Worm (Caenorhabditis elegans) whole organism, young adult: ENCODE results near the gene nhr-267.

ENCODE experiments used
- B0019.2 ChIP-seq: fragments of 200-800 bp; sonication (Bioruptor generic); conservative IDR thresholded peaks from 2 replicates; pipeline ENCODE4 v1.3.6; 2022; ENCODE audit warnings: missing genetic modification reagents, missing genetic modification characterization, missing compliant biosample characterization
- C06A6.2 ChIP-seq: fragments of 200-800 bp; sonication (Bioruptor generic); conservative IDR thresholded peaks from 2 replicates; pipeline ENCODE4 v1.3.6; 2022; ENCODE audit warnings: missing genetic modification characterization, missing compliant biosample characterization
- C17E4.6 ChIP-seq: fragments of 200-800 bp; sonication (Bioruptor generic); IDR thresholded peaks from 2 replicates; pipeline ENCODE4 v1.3.6; 2022; ENCODE audit warnings: missing genetic modification reagents, missing genetic modification characterization, missing compliant biosample characterization
- D2030.7 ChIP-seq: fragments of 200-800 bp; sonication (Bioruptor generic); IDR thresholded peaks from 2 replicates; pipeline ENCODE4 v1.3.6; 2022; ENCODE audit warnings: missing genetic modification reagents, missing genetic modification characterization, missing compliant biosample characterization
- F33H1.4 ChIP-seq: fragments of 200-800 bp; sonication (Bioruptor generic); IDR thresholded peaks from 2 replicates; pipeline ENCODE4 v1.3.6; 2022; ENCODE audit warnings: missing genetic modification reagents, missing genetic modification characterization, missing compliant biosample characterization
- F37B4.10 ChIP-seq: fragments of 200-800 bp; sonication (Bioruptor generic); IDR thresholded peaks from 2 replicates; pipeline ENCODE4 v1.3.6; 2022; ENCODE audit warnings: missing genetic modification characterization, missing compliant biosample characterization
- F39B2.1 ChIP-seq: fragments of 200-800 bp; sonication (Bioruptor generic); IDR thresholded peaks from 2 replicates; pipeline ENCODE4 v1.3.6; 2022; ENCODE audit warnings: missing genetic modification reagents, missing genetic modification characterization, missing compliant biosample characterization
- F55B11.4 ChIP-seq: sonication (generic microtip); optimal IDR thresholded peaks from 2 replicates; lab custom pipeline; 2016; ENCODE audit warnings: missing compliant biosample characterization, missing genetic modification characterization, borderline replicate concordance; ENCODE audit not compliant: insufficient read depth
- F57A8.1 ChIP-seq: fragments of 200-800 bp; sonication (Bioruptor generic); optimal IDR thresholded peaks from 2 replicates; lab custom pipeline; 2018; ENCODE audit warnings: mild to moderate bottlenecking, missing genetic modification characterization, moderate library complexity, missing compliant biosample characterization
- F57C9.4 ChIP-seq: sonication (generic microtip); optimal IDR thresholded peaks from 2 replicates; lab custom pipeline; 2017; ENCODE audit warnings: mild to moderate bottlenecking, missing genetic modification characterization, missing compliant biosample characterization
- K12H6.12 ChIP-seq: fragments of 200-800 bp; sonication (Bioruptor generic); optimal IDR thresholded peaks from 2 replicates; lab custom pipeline; 2018; ENCODE audit warnings: mild to moderate bottlenecking, missing genetic modification characterization, missing compliant biosample characterization
- T26A5.8 ChIP-seq: sonication (generic microtip); optimal IDR thresholded peaks from 2 replicates; lab custom pipeline; 2016; ENCODE audit warnings: missing genetic modification characterization, missing compliant biosample characterization
- Y53F4B.3 ChIP-seq: fragments of 200-800 bp; sonication (Bioruptor generic); IDR thresholded peaks from 2 replicates; pipeline ENCODE4 v1.3.6; 2022; ENCODE audit warnings: missing genetic modification reagents, missing genetic modification characterization, missing compliant biosample characterization
- Y53G8AR.9 ChIP-seq: fragments of 200-800 bp; sonication (Bioruptor generic); conservative IDR thresholded peaks from 2 replicates; pipeline ENCODE4 v1.3.6; 2022; ENCODE audit warnings: missing genetic modification reagents, missing genetic modification characterization, missing compliant biosample characterization
- Y79H2A.3 ChIP-seq: fragments of 200-800 bp; sonication (Bioruptor generic); conservative IDR thresholded peaks from 2 replicates; pipeline ENCODE4 v1.3.6; 2022; ENCODE audit warnings: missing genetic modification reagents, missing genetic modification characterization, missing compliant biosample characterization
- akir-1 ChIP-seq: fragments of 200-800 bp; sonication (Bioruptor generic); optimal IDR thresholded peaks from 2 replicates; lab custom pipeline; 2018; ENCODE audit warnings: mild to moderate bottlenecking, missing genetic modification characterization, moderate library complexity, missing compliant biosample characterization
- ama-1 ChIP-seq, 3 experiments: fragments of 150-350 bp in 1 of 3; sonication (generic microtip) in 2 of 3; optimal IDR thresholded peaks; 2 replicates each; lab custom pipeline; 2014 to 2018; ENCODE audit warnings: missing biosample characterization in 2 of 3, missing genetic modification characterization in 2 of 3, missing genetic modification reagents in 2 of 3
- aptf-3 ChIP-seq: fragments of 200-800 bp; sonication (Bioruptor generic); IDR thresholded peaks from 2 replicates; pipeline ENCODE4 v1.3.6; 2022; ENCODE audit warnings: missing genetic modification characterization, missing compliant biosample characterization
- atf-7 ChIP-seq: sonication (generic microtip); optimal IDR thresholded peaks from 2 replicates; lab custom pipeline; 2017; ENCODE audit warnings: mild to moderate bottlenecking, missing genetic modification characterization, missing compliant biosample characterization
- attf-3 ChIP-seq: fragments of 200-800 bp; sonication (Bioruptor generic); conservative IDR thresholded peaks from 2 replicates; pipeline ENCODE4 v1.3.6; 2022; ENCODE audit warnings: missing genetic modification reagents, missing genetic modification characterization, missing compliant biosample characterization
- bed-1 ChIP-seq: fragments of 200-800 bp; sonication (Bioruptor generic); IDR thresholded peaks from 2 replicates; pipeline ENCODE4 v1.3.6; 2022; ENCODE audit warnings: missing genetic modification reagents, missing genetic modification characterization, missing compliant biosample characterization
- cebp-1 ChIP-seq, 2 experiments: fragments of 200-800 bp in 1 of 2; sonication (Bioruptor generic) in 1 of 2; sonication (generic microtip) in 1 of 2; IDR thresholded peaks in 1 of 2; optimal IDR thresholded peaks in 1 of 2; 2 replicates each; pipeline versions ENCODE4 v1.3.6 to Lab custom; 2017 to 2022; ENCODE audit warnings: missing compliant biosample characterization in 2 of 2, missing genetic modification characterization in 2 of 2, mild to moderate bottlenecking in 1 of 2, missing genetic modification reagents in 1 of 2, moderate library complexity in 1 of 2
- dox-1 ChIP-seq: fragments of 200-800 bp; sonication (Bioruptor generic); IDR thresholded peaks from 2 replicates; pipeline ENCODE4 v1.3.6; 2022; ENCODE audit warnings: missing genetic modification reagents, missing genetic modification characterization, missing compliant biosample characterization
- dpff-1 ChIP-seq: sonication (generic microtip); optimal IDR thresholded peaks from 2 replicates; lab custom pipeline; 2017; ENCODE audit warnings: mild to moderate bottlenecking, missing genetic modification characterization, missing compliant biosample characterization
- efl-1 ChIP-seq: fragments of 150-350 bp; optimal IDR thresholded peaks from 2 replicates; lab custom pipeline; 2014; ENCODE audit warnings: missing biosample characterization, missing genetic modification reagents, missing genetic modification characterization
- hlh-12 ChIP-seq: sonication (generic microtip); optimal IDR thresholded peaks from 2 replicates; lab custom pipeline; 2016; ENCODE audit warnings: missing genetic modification characterization, missing compliant biosample characterization
- hrde-1 ChIP-seq: sonication (generic microtip); optimal IDR thresholded peaks from 2 replicates; lab custom pipeline; 2016; ENCODE audit warnings: missing genetic modification characterization, mild to moderate bottlenecking, missing compliant biosample characterization, moderate library complexity, missing genotype, missing genetic modification reagents, borderline replicate concordance
- let-526 ChIP-seq: fragments of 200-800 bp; sonication (Bioruptor generic); IDR thresholded peaks from 2 replicates; pipeline ENCODE4 v1.3.6; 2022; ENCODE audit warnings: missing genetic modification reagents, missing genetic modification characterization, missing compliant biosample characterization
- lin-54 ChIP-seq: fragments of 200-800 bp; sonication (Bioruptor generic); optimal IDR thresholded peaks from 2 replicates; lab custom pipeline; 2018; ENCODE audit warnings: mild to moderate bottlenecking, missing genetic modification characterization, missing compliant biosample characterization
- lir-1 ChIP-seq: fragments of 200-800 bp; sonication (Bioruptor generic); conservative IDR thresholded peaks from 2 replicates; pipeline ENCODE4 v1.3.6; 2022; ENCODE audit warnings: missing genetic modification reagents, missing genetic modification characterization, missing compliant biosample characterization
- madf-10 ChIP-seq: sonication (generic microtip); optimal IDR thresholded peaks from 2 replicates; lab custom pipeline; 2016; ENCODE audit warnings: mild to moderate bottlenecking, missing genetic modification characterization, missing compliant biosample characterization
- madf-3 ChIP-seq: fragments of 200-800 bp; sonication (Bioruptor generic); IDR thresholded peaks from 2 replicates; pipeline ENCODE4 v1.3.6; 2022; ENCODE audit warnings: missing genetic modification reagents, missing genetic modification characterization, missing compliant biosample characterization
- madf-6 ChIP-seq: fragments of 200-800 bp; sonication (Bioruptor generic); IDR thresholded peaks from 2 replicates; pipeline ENCODE4 v1.3.6; 2022; ENCODE audit warnings: missing genetic modification reagents, missing genetic modification characterization, missing compliant biosample characterization
- mcd-1 ChIP-seq: fragments of 200-800 bp; sonication (Bioruptor generic); IDR thresholded peaks from 2 replicates; pipeline ENCODE4 v1.3.6; 2022; ENCODE audit warnings: missing genetic modification reagents, missing genetic modification characterization, missing compliant biosample characterization
- nhr-120 ChIP-seq: fragments of 200-800 bp; sonication (Bioruptor generic); IDR thresholded peaks from 2 replicates; pipeline ENCODE4 v1.3.6; 2022; ENCODE audit warnings: missing genetic modification characterization, missing compliant biosample characterization
- nhr-179 ChIP-seq: sonication (generic microtip); optimal IDR thresholded peaks from 2 replicates; lab custom pipeline; 2016; ENCODE audit warnings: mild to moderate bottlenecking, missing genetic modification characterization, missing compliant biosample characterization
- nhr-80 ChIP-seq: sonication (generic microtip); optimal IDR thresholded peaks from 2 replicates; lab custom pipeline; 2016; ENCODE audit warnings: missing genetic modification characterization, missing compliant biosample characterization
- pbrm-1 ChIP-seq: fragments of 200-800 bp; sonication (Bioruptor generic); IDR thresholded peaks from 2 replicates; pipeline ENCODE4 v1.3.6; 2022; ENCODE audit warnings: missing genetic modification reagents, missing genetic modification characterization, missing compliant biosample characterization
- rcor-1 ChIP-seq: fragments of 200-800 bp; sonication (Bioruptor generic); IDR thresholded peaks from 2 replicates; pipeline ENCODE4 v1.3.6; 2022; ENCODE audit warnings: missing genetic modification reagents, missing genetic modification characterization, missing compliant biosample characterization
- rec-8 ChIP-seq, 2 experiments: sonication (generic microtip); optimal IDR thresholded peaks; 2 replicates each; lab custom pipeline; 2016; ENCODE audit warnings: mild to moderate bottlenecking in 2 of 2, missing genetic modification characterization in 2 of 2, missing genetic modification reagents in 2 of 2, missing genotype in 2 of 2, missing biosample characterization in 1 of 2, missing compliant biosample characterization in 1 of 2, moderate library complexity in 1 of 2
- snpc-1.1 ChIP-seq: sonication (generic microtip); optimal IDR thresholded peaks from 2 replicates; lab custom pipeline; 2017; ENCODE audit warnings: missing genetic modification characterization, mild to moderate bottlenecking, missing compliant biosample characterization, antibody characterized with exemption, moderate library complexity, missing genotype, missing genetic modification reagents; ENCODE audit not compliant: insufficient read depth
- snpc-4 ChIP-seq, 5 experiments: fragments of 150-350 bp in 1 of 5; sonication (generic microtip) in 4 of 5; optimal IDR thresholded peaks; 2 replicates each; lab custom pipeline; 2014 to 2018; ENCODE audit warnings: missing genetic modification characterization in 5 of 5, missing biosample characterization in 3 of 5, antibody characterized with exemption in 2 of 5, mild to moderate bottlenecking in 2 of 5, missing compliant biosample characterization in 2 of 5, missing genotype in 2 of 5, moderate library complexity in 2 of 5, missing genetic modification reagents in 1 of 5
- tbp1 ChIP-seq: fragments of 200-800 bp; sonication (Bioruptor generic); optimal IDR thresholded peaks from 2 replicates; lab custom pipeline; 2018; ENCODE audit warnings: mild to moderate bottlenecking, missing genetic modification characterization, missing compliant biosample characterization
- tbx-9 ChIP-seq: sonication (generic microtip); optimal IDR thresholded peaks from 2 replicates; lab custom pipeline; 2016; ENCODE audit warnings: borderline replicate concordance, missing genetic modification characterization, inconsistent platforms, missing compliant biosample characterization
- ztf-25 ChIP-seq: fragments of 200-800 bp; sonication (Bioruptor generic); IDR thresholded peaks from 2 replicates; pipeline ENCODE4 v1.3.6; 2022; ENCODE audit warnings: missing genetic modification reagents, missing genetic modification characterization, missing compliant biosample characterization

Gene nhr-267

ce11 chrIV:9321039-9321851 is 35.0 kb upstream of the nhr-267 start, which contains the start of the genes F49C12.12 and vha-17 (continued):
- TF ChIP-seq madf-10 (tag; lab: Kevin White, UChicago), result peak; percentile 8
- no peak for TF ChIP-seq ztf-25
- TF ChIP-seq tbp1 (GFP tag; lab: Kevin White, UChicago), result no peak
- no peak for TF ChIP-seq snpc-1.1 (tag; lab: Kevin White, UChicago)
- TF ChIP-seq nhr-80, result peak; percentile 82
- TF ChIP-seq pbrm-1, result no peak
- TF ChIP-seq T26A5.8 (tag; lab: Kevin White, UChicago), result no peak
- TF ChIP-seq Y79H2A.3, result no peak
- TF ChIP-seq rec-8 (tag; optimal IDR thresholded peaks at IDR 0.05; lab: Kevin White, UChicago), result no peak
- peak; percentile 25 for TF ChIP-seq lin-54 (GFP tag; lab: Kevin White, UChicago)
- no peak for TF ChIP-seq efl-1 (GFP tag; lab: Kevin White, UChicago)
- TF ChIP-seq K12H6.12 (tag; lab: Kevin White, UChicago), result no peak
- 0 out of 2 replicates have a peak, but pooled peaks have one; percentile 32 for TF ChIP-seq mcd-1
- peak; percentile 49; the same call in 1 of the 2 replicates for TF ChIP-seq dox-1
- TF ChIP-seq B0019.2 (GFP tag; lab: Robert Waterston, UW), result no peak
- TF ChIP-seq tbx-9 (tag; lab: Kevin White, UChicago), result no peak
- no peak for TF ChIP-seq attf-3
- TF ChIP-seq F57A8.1, result no peak
- no peak for TF ChIP-seq Y53G8AR.9 (GFP tag; lab: Robert Waterston, UW)
- no peak for TF ChIP-seq dpff-1
- TF ChIP-seq C06A6.2, result no peak
- no peak for TF ChIP-seq nhr-179 (tag; lab: Kevin White, UChicago)
- TF ChIP-seq lir-1, result no peak

DNA sequence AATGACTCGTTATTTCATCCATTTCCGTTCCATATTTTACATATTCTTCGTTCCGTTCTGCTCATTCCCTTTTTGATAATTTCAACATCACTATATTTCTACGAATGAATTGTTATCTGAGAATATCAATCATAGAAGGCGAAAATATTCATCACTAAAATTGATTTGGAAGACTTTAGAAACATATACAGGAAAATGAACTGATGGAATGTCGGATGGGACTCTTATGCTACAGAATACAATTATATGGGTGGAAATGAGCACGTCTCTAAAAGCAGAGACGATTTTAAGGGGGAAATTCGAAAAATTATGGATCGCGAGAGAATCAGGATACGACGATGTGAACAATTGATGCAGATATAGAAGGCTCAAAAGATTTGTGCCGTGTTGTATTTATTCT is 33.8 kb upstream of the nhr-267 start:
- TF ChIP-seq bed-1 (0 out of 2 replicates have a peak, but pooled peaks have one; percentile 37), hlh-12 (tag; lab: Kevin White, UChicago) (no peak), aptf-3 (GFP tag; lab: Robert Waterston, UW) (no peak), cebp-1 (GFP tag; IDR thresholded peaks at IDR 0.05; lab: Robert Waterston, UW) (no peak), cebp-1 (tag; optimal IDR thresholded peaks at IDR 0.05; lab: Kevin White, UChicago) (peak; percentile 14), F37B4.10 (no peak), let-526 (GFP tag; lab: Robert Waterston, UW) (peak; percentile 57; the same call in 1 of the 2 replicates), F55B11.4 (tag; lab: Kevin White, UChicago) (no peak), Y53F4B.3 (no peak), snpc-4 (GFP tag; optimal IDR thresholded peaks at IDR 0.05; lab: Kevin White, UChicago) (no peak), snpc-4 (tag; optimal IDR thresholded peaks at IDR 0.05; lab: Kevin White, UChicago) (no peak), F39B2.1 (GFP tag; lab: Robert Waterston, UW) (no peak), hrde-1 (peak; percentile 81), F33H1.4 (no peak), F57A8.1 (no peak), madf-3 (no peak), snpc-1.1 (tag; lab: Kevin White, UChicago) (peak; percentile 64), atf-7 (tag; lab: Kevin White, UChicago) (no peak), nhr-120 (GFP tag; lab: Robert Waterston, UW) (no peak), ama-1 (optimal IDR thresholded peaks at IDR 0.05; lab: Kevin White, UChicago) (no peak), ama-1 (GFP tag; optimal IDR thresholded peaks at IDR 0.05; lab: Kevin White, UChicago) (peak in 1 of 2 experiments; percentile 42), madf-6 (GFP tag; lab: Robert Waterston, UW) (no peak), rcor-1 (GFP tag; lab: Robert Waterston, UW) (no peak), pbrm-1 (no peak), akir-1 (no peak), C17E4.6 (GFP tag; lab: Robert Waterston, UW) (no peak), D2030.7 (GFP tag; lab: Robert Waterston, UW) (no peak), F57C9.4 (tag; lab: Kevin White, UChicago) (no peak)
